Worm (Caenorhabditis elegans): ENCODE data around the gene K03B4.8.

DNA sequence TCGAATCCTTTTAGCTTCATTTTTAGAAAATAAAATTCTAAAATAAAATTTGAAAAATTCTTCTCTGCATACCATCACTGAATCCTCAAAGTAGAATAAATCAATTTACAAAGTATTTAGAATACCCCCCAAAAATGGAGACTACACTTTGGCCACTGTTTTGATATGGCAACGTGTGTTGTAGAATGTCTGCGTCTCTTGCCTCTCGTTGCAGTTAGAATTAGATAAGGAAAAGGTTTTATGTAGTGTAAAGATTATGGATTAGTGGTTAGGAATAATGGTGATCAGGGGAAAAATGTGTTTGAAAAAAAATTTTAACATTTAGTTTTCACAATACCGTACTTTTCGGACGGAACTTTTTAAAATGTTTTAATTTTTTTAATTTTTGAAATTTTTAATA is 45.6 kb upstream of the K03B4.8 start, which contains the start of gene prx-6:
- TF ChIP-seq ceh-28 (tag; optimal IDR thresholded peaks at IDR 0.05), result no peak
- TF ChIP-seq nhr-6 (tag; optimal IDR thresholded peaks at IDR 0.05), result no peak
- peak in 1 of 2 experiments; percentile 29 for TF ChIP-seq mdl-1 (tag; optimal IDR thresholded peaks at IDR 0.05)
- TF ChIP-seq unc-39 (tag; optimal IDR thresholded peaks at IDR 0.05), result no peak
- TF ChIP-seq pqm-1 (tag; optimal IDR thresholded peaks at IDR 0.05), result peak; percentile 56
- no peak for TF ChIP-seq daf-19 (GFP tag; conservative IDR thresholded peaks at IDR 0.05)
- peak; percentile 92 for TF ChIP-seq nhr-28 (tag; optimal IDR thresholded peaks at IDR 0.05)
- TF ChIP-seq nhr-25 (tag; optimal IDR thresholded peaks at IDR 0.05; ENCODE audit: borderline replicate concordance, insufficient read depth), result no peak
- no peak for TF ChIP-seq nhr-41 (GFP tag; IDR thresholded peaks at IDR 0.05)
- no peak for TF ChIP-seq F49E8.2 (tag; optimal IDR thresholded peaks at IDR 0.05; ENCODE audit: borderline replicate concordance)
- TF ChIP-seq nhr-76 (tag; optimal IDR thresholded peaks at IDR 0.05), result no peak
- no peak for TF ChIP-seq egl-27 (tag; optimal IDR thresholded peaks at IDR 0.05)

Data from whole organism, L4 larva.